Worm (Caenorhabditis elegans): ENCODE results near the gene kvs-4.

Gene kvs-4

DNA sequence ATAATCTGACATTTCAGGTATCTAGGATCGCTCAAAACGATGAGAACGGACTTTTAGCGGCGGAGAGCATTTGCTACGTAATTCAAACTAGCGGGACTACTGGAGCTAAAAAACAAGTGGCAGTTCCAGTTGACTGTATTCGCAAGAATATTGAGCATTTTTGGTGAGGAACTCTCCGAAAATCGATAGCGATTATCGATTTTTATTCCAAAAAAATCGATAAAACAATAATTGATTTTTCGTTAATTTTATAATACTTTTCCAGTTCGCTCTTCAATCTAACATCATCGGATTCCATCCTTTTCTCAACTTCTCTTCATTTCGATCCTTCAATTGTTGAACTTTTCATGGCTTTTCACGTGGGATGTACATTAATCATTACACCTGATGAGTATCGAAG, 56.9 kb downstream of the kvs-4 start:
- peak; percentile 92 for TF ChIP-seq ceh-28 (tag; optimal IDR thresholded peaks at IDR 0.05)
- no peak for TF ChIP-seq attf-4 (tag; optimal IDR thresholded peaks at IDR 0.05)

DNA sequence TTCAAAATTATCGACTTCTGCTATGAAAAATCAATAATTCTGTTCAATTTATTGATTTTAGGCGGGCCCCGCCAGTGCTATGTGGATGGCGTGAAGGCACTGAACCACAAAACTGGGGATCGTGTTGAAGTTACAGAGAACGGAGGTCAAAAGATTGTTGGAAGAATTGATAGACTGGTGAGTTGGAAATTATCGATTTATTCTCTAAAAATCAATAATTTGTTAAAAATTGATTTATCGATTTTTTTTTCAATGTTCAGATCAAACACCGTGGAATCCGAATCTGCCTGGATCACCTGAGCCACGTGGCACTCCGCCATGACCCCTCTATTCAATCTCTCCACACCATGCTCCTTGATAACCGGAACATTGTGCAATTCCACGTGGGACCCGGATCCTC, 57.8 kb downstream of the kvs-4 start:
- TF ChIP-seq ceh-28 (tag; optimal IDR thresholded peaks at IDR 0.05) (peak; percentile 93), dmd-8 (GFP tag; IDR thresholded peaks at IDR 0.05) (no peak)

DNA sequence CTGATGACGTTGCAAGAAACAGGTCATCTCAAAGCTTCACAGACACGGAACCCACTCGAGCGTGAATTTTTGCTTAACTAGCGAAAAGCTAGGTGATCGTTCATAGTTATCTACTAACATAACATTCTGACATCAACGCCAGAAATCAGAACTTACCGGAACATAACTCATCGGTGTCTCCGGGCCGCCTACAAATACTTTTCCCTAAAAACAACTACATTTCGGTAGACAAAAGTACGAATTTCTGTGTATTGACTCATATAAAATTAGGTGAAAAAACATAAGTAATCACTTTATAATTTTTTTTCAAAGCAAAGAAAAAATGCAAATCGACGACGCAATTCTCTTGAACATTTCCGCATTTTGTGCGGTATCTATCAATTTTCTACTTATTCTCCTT, 61.9 kb downstream of the kvs-4 start, which contains the start of gene str-261:
Gene str-261 (plus strand): TSS at position 301 of the 400 bp plus-strand sequence.
- TF ChIP-seq lir-3 (tag; optimal IDR thresholded peaks at IDR 0.05), result no peak
- TF ChIP-seq Y5F2A.4 (GFP tag; optimal IDR thresholded peaks at IDR 0.05), result no peak
- TF ChIP-seq F26F4.8 (GFP tag; conservative IDR thresholded peaks at IDR 0.05), result no peak
- TF ChIP-seq mxl-2 (GFP tag; conservative IDR thresholded peaks at IDR 0.05), result no peak
- no peak for TF ChIP-seq ama-1 (optimal IDR thresholded peaks at IDR 0.05)
- peak; percentile 16 for TF ChIP-seq aha-1 (tag)
